Fruit fly (Drosophila melanogaster): Measurements from ENCODE around the gene CG10984.

CG10984 gene

dm6 chr3L:12725749-12726148 lies 24.2 kb upstream of the CG10984 start (continued):
- no peak for TF ChIP-seq CG11294 (GFP tag; IDR thresholded peaks at IDR 0.05)
- peak; percentile 71 for TF ChIP-seq CG3919 (GFP tag; optimal IDR thresholded peaks at IDR 0.05)
- peak; percentile 50 for TF ChIP-seq Sox102F (GFP tag; optimal IDR thresholded peaks at IDR 0.05)
- TF ChIP-seq CG32006 (GFP tag; optimal IDR thresholded peaks at IDR 0.05): no peak
- TF ChIP-seq lz (GFP tag; optimal IDR thresholded peaks at IDR 0.05): peak; percentile 38
- peak; percentile 71; the same call in 1 of the 3 replicates for TF ChIP-seq CG6163 (GFP tag; IDR thresholded peaks at IDR 0.05)
- TF ChIP-seq spab (GFP tag; optimal IDR thresholded peaks at IDR 0.05): peak; percentile 24
- TF ChIP-seq Met (GFP tag; optimal IDR thresholded peaks at IDR 0.05): peak; percentile 66
- peak; percentile 60 for TF ChIP-seq esn (GFP tag; optimal IDR thresholded peaks at IDR 0.05)
- TF ChIP-seq CG1621 (tag; optimal IDR thresholded peaks at IDR 0.05): peak; percentile 16
- TF ChIP-seq Sox14 (GFP tag; optimal IDR thresholded peaks at IDR 0.05): peak; percentile 42
- TF ChIP-seq Eip93F (GFP tag; optimal IDR thresholded peaks at IDR 0.05): no peak
- peak; percentile 43 for TF ChIP-seq Hr39 (GFP tag; optimal IDR thresholded peaks at IDR 0.05)
- TF ChIP-seq CG16779 (tag; optimal IDR thresholded peaks at IDR 0.05): no peak
- peak; percentile 79 for TF ChIP-seq svp (GFP tag)
- TF ChIP-seq Eip78C (GFP tag): peak; percentile 88
- peak; percentile 38 for TF ChIP-seq CG31627 (GFP tag; optimal IDR thresholded peaks at IDR 0.05)

- TF ChIP-seq CG7368 (GFP tag; optimal IDR thresholded peaks at IDR 0.05): no peak
- no peak for TF ChIP-seq achi (GFP tag; optimal IDR thresholded peaks at IDR 0.05)
- TF ChIP-seq CG1621 (tag; optimal IDR thresholded peaks at IDR 0.05): no peak
- no peak for TF ChIP-seq spab (GFP tag; optimal IDR thresholded peaks at IDR 0.05)
- no peak for TF ChIP-seq CG8632 (GFP tag; optimal IDR thresholded peaks at IDR 0.05)
- TF ChIP-seq CG6792 (GFP tag; optimal IDR thresholded peaks at IDR 0.05): no peak
- TF ChIP-seq cyc (GFP tag; optimal IDR thresholded peaks at IDR 0.05): no peak
- TF ChIP-seq CG3032 (tag; optimal IDR thresholded peaks at IDR 0.05): no peak
- TF ChIP-seq dac (GFP tag; optimal IDR thresholded peaks at IDR 0.05): no peak
- no peak for TF ChIP-seq fd85E (GFP tag; optimal IDR thresholded peaks at IDR 0.05)
- no peak for TF ChIP-seq salr (GFP tag; optimal IDR thresholded peaks at IDR 0.05)
- TF ChIP-seq Ets96B (tag; optimal IDR thresholded peaks at IDR 0.05): no peak
- no peak for TF ChIP-seq CG31627 (GFP tag; optimal IDR thresholded peaks at IDR 0.05)
- TF ChIP-seq CG32006 (GFP tag; optimal IDR thresholded peaks at IDR 0.05): no peak
- TF ChIP-seq dsx (GFP tag; optimal IDR thresholded peaks at IDR 0.05; ENCODE audit: poor library complexity, severe bottlenecking): no peak
Observed at dm6 chr3L:12727212-12727611, 22.7 kb upstream of the CG10984 start.

- TF ChIP-seq achi (GFP tag; optimal IDR thresholded peaks at IDR 0.05) (no peak), fkh (GFP tag; optimal IDR thresholded peaks at IDR 0.05) (no peak), Gug (GFP tag; IDR thresholded peaks at IDR 0.05) (no peak), Lpt (GFP tag; optimal IDR thresholded peaks at IDR 0.05) (no peak), CG9139 (GFP tag; optimal IDR thresholded peaks at IDR 0.05) (no peak), Hr38 (GFP tag; optimal IDR thresholded peaks at IDR 0.05) (no peak), Eip93F (GFP tag; optimal IDR thresholded peaks at IDR 0.05) (no peak), CG11762 (GFP tag; optimal IDR thresholded peaks at IDR 0.05; ENCODE audit: insufficient read depth) (no peak), net (GFP tag; optimal IDR thresholded peaks at IDR 0.05) (no peak), dac (GFP tag; optimal IDR thresholded peaks at IDR 0.05) (no peak)
Observed at dm6 chr3L:12729601-12730000, 20.3 kb upstream of the CG10984 start.

- no peak for TF ChIP-seq CG8119 (GFP tag; IDR thresholded peaks at IDR 0.05)
- no peak for TF ChIP-seq net (GFP tag; optimal IDR thresholded peaks at IDR 0.05)
- TF ChIP-seq eg (GFP tag; IDR thresholded peaks at IDR 0.05): no peak
- no peak for TF ChIP-seq CG1621 (tag; optimal IDR thresholded peaks at IDR 0.05)
- TF ChIP-seq CG10631 (GFP tag; optimal IDR thresholded peaks at IDR 0.05): no peak
- no peak for TF ChIP-seq CG10669 (GFP tag; optimal IDR thresholded peaks at IDR 0.05)
Observed at dm6 chr3L:12732742-12733141, 17.2 kb upstream of the CG10984 start.
